Worm (Caenorhabditis elegans): ENCODE measurements around the gene lact-2.

ce11 chrII:10098428-10098827 lies 3.8 kb downstream of the lact-2 start:
- no peak for TF ChIP-seq elt-3 (tag; optimal IDR thresholded peaks at IDR 0.05)
- no peak for TF ChIP-seq nhr-12 (tag; optimal IDR thresholded peaks at IDR 0.05)
- no peak for TF ChIP-seq fos-1 (tag; optimal IDR thresholded peaks at IDR 0.05)
- TF ChIP-seq blmp-1 (tag; optimal IDR thresholded peaks at IDR 0.05; ENCODE audit: insufficient read depth): no peak
- TF ChIP-seq nhr-11 (tag; optimal IDR thresholded peaks at IDR 0.05): no peak
- no peak for TF ChIP-seq unc-62 (GFP tag; optimal IDR thresholded peaks at IDR 0.05)
- no peak for TF ChIP-seq R02D3.7 (tag; optimal IDR thresholded peaks at IDR 0.05)
- no peak for TF ChIP-seq ztf-4 (tag; optimal IDR thresholded peaks at IDR 0.05)
- no peak for TF ChIP-seq ama-1 (optimal IDR thresholded peaks at IDR 0.05)
- TF ChIP-seq lsy-2 (tag; optimal IDR thresholded peaks at IDR 0.05): no peak
- no peak for TF ChIP-seq unc-39 (tag; optimal IDR thresholded peaks at IDR 0.05)

All from whole organism, L2 larva.